Fruit fly (Drosophila melanogaster) whole organism, pupa: ENCODE data around the gene Arp10.

Source experiments
- CG10348 ChIP-seq: fragments of 200-800 bp; sonication (Bioruptor generic); IDR thresholded peaks from 2 replicates; pipeline ENCODE4 v1.3.6; 2022; ENCODE audit warnings: missing biosample characterization, missing genetic modification characterization
- CG13204 ChIP-seq: fragments of 200-800 bp; sonication (Bioruptor generic); optimal IDR thresholded peaks from 2 replicates; lab custom pipeline; 2018; ENCODE audit warnings: missing biosample characterization, mild to moderate bottlenecking, missing genetic modification characterization, moderate library complexity
- CG14655 ChIP-seq: fragments of 200-800 bp; sonication (Bioruptor generic); optimal IDR thresholded peaks from 3 replicates; lab custom pipeline; 2017; ENCODE audit warnings: mild to moderate bottlenecking, missing biosample characterization, missing genetic modification reagents, missing genetic modification characterization
- CG17806 ChIP-seq: fragments of 200-800 bp; sonication (Bioruptor generic); optimal IDR thresholded peaks from 2 replicates; lab custom pipeline; 2018; ENCODE audit warnings: missing biosample characterization, mild to moderate bottlenecking, missing genetic modification characterization, moderate library complexity
- CG32121 ChIP-seq: fragments of 200-800 bp; sonication (Bioruptor generic); IDR thresholded peaks from 2 replicates; pipeline ENCODE4 v1.3.6; 2022; ENCODE audit warnings: missing biosample characterization, missing genetic modification characterization
- CG8301 ChIP-seq: fragments of 200-800 bp; sonication (Bioruptor generic); optimal IDR thresholded peaks from 2 replicates; lab custom pipeline; 2018; ENCODE audit warnings: missing biosample characterization, mild to moderate bottlenecking, missing genetic modification characterization
- D1 ChIP-seq: fragments of 200-800 bp; sonication (Bioruptor generic); optimal IDR thresholded peaks from 2 replicates; lab custom pipeline; 2018; ENCODE audit warnings: missing biosample characterization, mild to moderate bottlenecking, missing genetic modification characterization, moderate library complexity
- EcR ChIP-seq: fragments of 200-800 bp; sonication (Bioruptor generic); optimal IDR thresholded peaks from 3 replicates; lab custom pipeline; 2019; ENCODE audit warnings: missing biosample characterization, missing genetic modification characterization, mild to moderate bottlenecking, moderate library complexity, missing genetic modification reagents
- Ets98B ChIP-seq: fragments of 200-800 bp; sonication (Bioruptor generic); IDR thresholded peaks from 2 replicates; pipeline ENCODE4 v1.3.6; 2022; ENCODE audit warnings: missing biosample characterization, missing genetic modification characterization

dm6 chrX:19692951-19693698, 47.1 kb upstream of the Arp10 start, which contains the start of gene Mer:
- TF ChIP-seq CG10348 (GFP tag; lab: Robert Waterston, UW) (no peak), D1 (tag; lab: Kevin White, UChicago) (no peak), CG8301 (tag; lab: Kevin White, UChicago) (peak; percentile 87), CG17806 (tag; lab: Kevin White, UChicago) (peak; percentile 77), CG32121 (GFP tag; lab: Robert Waterston, UW) (peak; percentile 87), Ets98B (GFP tag; lab: Robert Waterston, UW) (peak; percentile 88), CG14655 (no peak), EcR (GFP tag; lab: Kevin White, UChicago) (no peak), CG13204 (GFP tag; lab: Kevin White, UChicago) (no peak)
